Worm (Caenorhabditis elegans) whole organism, young adult: ENCODE data around the gene F25D1.3.

Source experiments
- B0019.2 ChIP-seq: fragments of 200-800 bp; sonication (Bioruptor generic); conservative IDR thresholded peaks from 2 replicates; pipeline ENCODE4 v1.3.6; 2022; ENCODE audit warnings: missing genetic modification reagents, missing genetic modification characterization, missing compliant biosample characterization
- B0035.1 ChIP-seq: sonication (generic microtip); optimal IDR thresholded peaks from 2 replicates; lab custom pipeline; 2016; ENCODE audit warnings: missing genetic modification characterization, mild to moderate bottlenecking, missing compliant biosample characterization, missing genotype, missing genetic modification reagents
- B0261.1 ChIP-seq: sonication (generic microtip); optimal IDR thresholded peaks from 2 replicates; lab custom pipeline; 2016; ENCODE audit warnings: mild to moderate bottlenecking, missing genetic modification characterization, moderate library complexity, missing compliant biosample characterization
- C06A6.2 ChIP-seq: fragments of 200-800 bp; sonication (Bioruptor generic); conservative IDR thresholded peaks from 2 replicates; pipeline ENCODE4 v1.3.6; 2022; ENCODE audit warnings: missing genetic modification characterization, missing compliant biosample characterization
- D2030.7 ChIP-seq: fragments of 200-800 bp; sonication (Bioruptor generic); IDR thresholded peaks from 2 replicates; pipeline ENCODE4 v1.3.6; 2022; ENCODE audit warnings: missing genetic modification reagents, missing genetic modification characterization, missing compliant biosample characterization
- F10E7.11 ChIP-seq: sonication (generic microtip); optimal IDR thresholded peaks from 2 replicates; lab custom pipeline; 2017; ENCODE audit warnings: mild to moderate bottlenecking, missing genetic modification characterization, moderate library complexity, missing compliant biosample characterization
- F52B5.7 ChIP-seq: sonication (generic microtip); optimal IDR thresholded peaks from 2 replicates; lab custom pipeline; 2016; ENCODE audit warnings: mild to moderate bottlenecking, missing genetic modification characterization, missing compliant biosample characterization
- ZK185.1 ChIP-seq: sonication (generic microtip); optimal IDR thresholded peaks from 2 replicates; lab custom pipeline; 2016; ENCODE audit warnings: mild to moderate bottlenecking, missing genetic modification characterization, missing compliant biosample characterization; ENCODE audit not compliant: poor library complexity, severe bottlenecking
- attf-3 ChIP-seq: fragments of 200-800 bp; sonication (Bioruptor generic); conservative IDR thresholded peaks from 2 replicates; pipeline ENCODE4 v1.3.6; 2022; ENCODE audit warnings: missing genetic modification reagents, missing genetic modification characterization, missing compliant biosample characterization
- ceh-40 ChIP-seq: fragments of 200-800 bp; sonication (Bioruptor generic); IDR thresholded peaks from 2 replicates; pipeline ENCODE4 v1.3.6; 2022; ENCODE audit warnings: missing genetic modification characterization, missing compliant biosample characterization
- chd-7 ChIP-seq: sonication (generic microtip); optimal IDR thresholded peaks from 2 replicates; lab custom pipeline; 2016; ENCODE audit warnings: mild to moderate bottlenecking, missing genetic modification characterization, moderate library complexity, missing compliant biosample characterization
- die-1 ChIP-seq: sonication (generic microtip); optimal IDR thresholded peaks from 2 replicates; lab custom pipeline; 2016; ENCODE audit warnings: missing genotype, mild to moderate bottlenecking, missing genetic modification characterization, missing compliant biosample characterization
- dpl-1 ChIP-seq: fragments of 150-350 bp; optimal IDR thresholded peaks from 2 replicates; lab custom pipeline; 2014; ENCODE audit warnings: missing biosample characterization, missing genetic modification reagents, missing genetic modification characterization
- egrh-3 ChIP-seq: fragments of 200-800 bp; sonication (Bioruptor generic); IDR thresholded peaks from 2 replicates; pipeline ENCODE4 v1.3.6; 2022; ENCODE audit warnings: missing genetic modification reagents, missing genetic modification characterization, missing compliant biosample characterization
- hsf-1 ChIP-seq: fragments of 200-800 bp; sonication (Bioruptor generic); IDR thresholded peaks from 2 replicates; pipeline ENCODE4 v1.3.6; 2022; ENCODE audit warnings: missing genetic modification reagents, missing genetic modification characterization, missing compliant biosample characterization
- lag-1 ChIP-seq: fragments of 200-800 bp; sonication (Bioruptor generic); IDR thresholded peaks from 2 replicates; pipeline ENCODE4 v1.3.6; 2022; ENCODE audit warnings: missing genetic modification reagents, missing genetic modification characterization, missing compliant biosample characterization
- let-526 ChIP-seq: fragments of 200-800 bp; sonication (Bioruptor generic); IDR thresholded peaks from 2 replicates; pipeline ENCODE4 v1.3.6; 2022; ENCODE audit warnings: missing genetic modification reagents, missing genetic modification characterization, missing compliant biosample characterization
- let-607 ChIP-seq, 2 experiments: fragments of 200-800 bp in 1 of 2; sonication (Bioruptor generic) in 1 of 2; sonication (generic microtip) in 1 of 2; optimal IDR thresholded peaks; 2 replicates each; lab custom pipeline; 2016 to 2018; ENCODE audit warnings: mild to moderate bottlenecking in 2 of 2, missing compliant biosample characterization in 2 of 2, missing genetic modification characterization in 2 of 2, moderate library complexity in 2 of 2, missing genotype in 1 of 2
- lin-54 ChIP-seq: fragments of 200-800 bp; sonication (Bioruptor generic); optimal IDR thresholded peaks from 2 replicates; lab custom pipeline; 2018; ENCODE audit warnings: mild to moderate bottlenecking, missing genetic modification characterization, missing compliant biosample characterization
- madf-8 ChIP-seq: fragments of 200-800 bp; sonication (Bioruptor generic); conservative IDR thresholded peaks from 2 replicates; pipeline ENCODE4 v1.3.6; 2022; ENCODE audit warnings: missing genetic modification reagents, missing genetic modification characterization, missing compliant biosample characterization
- mel-28 ChIP-seq: sonication (generic microtip); optimal IDR thresholded peaks from 2 replicates; lab custom pipeline; 2016; ENCODE audit warnings: borderline replicate concordance, mild to moderate bottlenecking, missing genetic modification characterization, missing compliant biosample characterization
- mes-4 ChIP-seq: sonication (generic microtip); optimal IDR thresholded peaks from 2 replicates; lab custom pipeline; 2016; ENCODE audit warnings: missing genotype, missing genetic modification characterization, missing compliant biosample characterization
- nfya-2 ChIP-seq: fragments of 200-800 bp; sonication (Bioruptor generic); IDR thresholded peaks from 2 replicates; pipeline ENCODE4 v1.3.6; 2022; ENCODE audit warnings: missing genetic modification reagents, missing genetic modification characterization, missing compliant biosample characterization
- nhr-120 ChIP-seq: fragments of 200-800 bp; sonication (Bioruptor generic); IDR thresholded peaks from 2 replicates; pipeline ENCODE4 v1.3.6; 2022; ENCODE audit warnings: missing genetic modification characterization, missing compliant biosample characterization
- nhr-27 ChIP-seq: fragments of 200-800 bp; sonication (Bioruptor generic); optimal IDR thresholded peaks from 2 replicates; lab custom pipeline; 2018; ENCODE audit warnings: mild to moderate bottlenecking, missing genetic modification characterization, moderate library complexity, missing compliant biosample characterization
- nhr-90 ChIP-seq: sonication (generic microtip); optimal IDR thresholded peaks from 2 replicates; lab custom pipeline; 2016; ENCODE audit warnings: missing genotype, mild to moderate bottlenecking, missing genetic modification characterization, missing compliant biosample characterization
- pbrm-1 ChIP-seq: fragments of 200-800 bp; sonication (Bioruptor generic); IDR thresholded peaks from 2 replicates; pipeline ENCODE4 v1.3.6; 2022; ENCODE audit warnings: missing genetic modification reagents, missing genetic modification characterization, missing compliant biosample characterization
- pha-4 ChIP-seq: fragments of 150-350 bp; sonication (generic microtip); optimal IDR thresholded peaks from 2 replicates; lab custom pipeline; 2014; ENCODE audit warnings: missing biosample characterization, missing genetic modification reagents, missing genetic modification characterization
- rcor-1 ChIP-seq: fragments of 200-800 bp; sonication (Bioruptor generic); IDR thresholded peaks from 2 replicates; pipeline ENCODE4 v1.3.6; 2022; ENCODE audit warnings: missing genetic modification reagents, missing genetic modification characterization, missing compliant biosample characterization
- rpc-1 ChIP-seq, 2 experiments: fragments of 150-350 bp in 1 of 2; sonication (generic microtip) in 1 of 2; optimal IDR thresholded peaks; 2 replicates each; lab custom pipeline; 2014 to 2018; ENCODE audit warnings: missing biosample characterization in 1 of 2, missing genetic modification characterization in 1 of 2, missing genetic modification reagents in 1 of 2, missing genotype in 1 of 2
- snpc-1.1 ChIP-seq: sonication (generic microtip); optimal IDR thresholded peaks from 2 replicates; lab custom pipeline; 2017; ENCODE audit warnings: missing genetic modification characterization, mild to moderate bottlenecking, missing compliant biosample characterization, antibody characterized with exemption, moderate library complexity, missing genotype, missing genetic modification reagents; ENCODE audit not compliant: insufficient read depth
- sptf-2 ChIP-seq: fragments of 200-800 bp; sonication (Bioruptor generic); optimal IDR thresholded peaks from 2 replicates; lab custom pipeline; 2018; ENCODE audit warnings: mild to moderate bottlenecking, missing genetic modification characterization, missing compliant biosample characterization
- tbx-9 ChIP-seq: sonication (generic microtip); optimal IDR thresholded peaks from 2 replicates; lab custom pipeline; 2016; ENCODE audit warnings: borderline replicate concordance, missing genetic modification characterization, inconsistent platforms, missing compliant biosample characterization
- tlf-1 ChIP-seq: fragments of 200-800 bp; sonication (Bioruptor generic); optimal IDR thresholded peaks from 2 replicates; lab custom pipeline; 2018; ENCODE audit warnings: mild to moderate bottlenecking, missing genetic modification characterization, missing compliant biosample characterization
- ztf-26 ChIP-seq: sonication (generic microtip); optimal IDR thresholded peaks from 2 replicates; lab custom pipeline; 2017; ENCODE audit warnings: missing genetic modification characterization, missing compliant biosample characterization

The F25D1.3 gene

ce11 chrV:10578938-10579337 is 50.4 kb downstream of the F25D1.3 start, which contains the start of the genes erh-1 and lpd-9 (continued):
- TF ChIP-seq die-1 (tag; lab: Kevin White, UChicago) (no peak), snpc-1.1 (tag; lab: Kevin White, UChicago) (no peak), ceh-40 (GFP tag; lab: Robert Waterston, UW) (no peak), ZK185.1 (peak; percentile 43), attf-3 (GFP tag; lab: Robert Waterston, UW) (peak; percentile 44; the same call in 1 of the 2 replicates), F52B5.7 (no peak), B0035.1 (tag; lab: Kevin White, UChicago) (no peak), ztf-26 (tag; lab: Kevin White, UChicago) (no peak), tlf-1 (peak; percentile 49), B0261.1 (tag; lab: Kevin White, UChicago) (no peak), madf-8 (GFP tag; lab: Robert Waterston, UW) (peak; percentile 40; the same call in 1 of the 2 replicates), rcor-1 (peak; percentile 60), nhr-27 (tag; lab: Kevin White, UChicago) (no peak), lag-1 (GFP tag; lab: Robert Waterston, UW) (no peak), rpc-1 (optimal IDR thresholded peaks at IDR 0.05; lab: Kevin White, UChicago) (no peak), rpc-1 (tag; optimal IDR thresholded peaks at IDR 0.05; lab: Kevin White, UChicago) (no peak), chd-7 (tag; lab: Kevin White, UChicago) (no peak), pbrm-1 (GFP tag; lab: Robert Waterston, UW) (peak; percentile 72), nhr-90 (tag; lab: Kevin White, UChicago) (no peak), lin-54 (GFP tag; lab: Kevin White, UChicago) (peak; percentile 84), pha-4 (tag; lab: Kevin White, UChicago) (no peak), C06A6.2 (GFP tag; lab: Robert Waterston, UW) (no peak), B0019.2 (GFP tag; lab: Robert Waterston, UW) (no peak), dpl-1 (GFP tag; lab: Kevin White, UChicago) (no peak), D2030.7 (GFP tag; lab: Robert Waterston, UW) (peak; percentile 43; the same call in 1 of the 2 replicates), mel-28 (no peak), tbx-9 (tag; lab: Kevin White, UChicago) (no peak), F10E7.11 (tag; lab: Kevin White, UChicago) (no peak), egrh-3 (no peak), nfya-2 (GFP tag; lab: Robert Waterston, UW) (no peak), hsf-1 (GFP tag; lab: Robert Waterston, UW) (no peak), sptf-2 (GFP tag; lab: Kevin White, UChicago) (no peak), mes-4 (tag; lab: Kevin White, UChicago) (no peak), let-607 (tag; optimal IDR thresholded peaks at IDR 0.05; lab: Kevin White, UChicago) (peak; percentile 38 to 78), nhr-120 (no peak), let-526 (GFP tag; lab: Robert Waterston, UW) (no peak)
